Worm (Caenorhabditis elegans): ENCODE measurements around the gene comt-3.

ce11 chrV:2095204-2095603, 37.9 kb downstream of the comt-3 start, which contains the start of gene F36F12.2:
- TF ChIP-seq pha-4 (tag; optimal IDR thresholded peaks at IDR 0.05) = no peak
- no peak for TF ChIP-seq unc-3 (GFP tag; conservative IDR thresholded peaks at IDR 0.05)
- no peak for TF ChIP-seq unc-3 (tag; optimal IDR thresholded peaks at IDR 0.05)
- TF ChIP-seq ama-1 (optimal IDR thresholded peaks at IDR 0.05) = no peak
- TF ChIP-seq ceh-34 (tag; optimal IDR thresholded peaks at IDR 0.05) = no peak
- TF ChIP-seq ttx-3 (tag; optimal IDR thresholded peaks at IDR 0.05) = no peak
- TF ChIP-seq lin-11 (tag; optimal IDR thresholded peaks at IDR 0.05) = no peak
- no peak for TF ChIP-seq hlh-13 (GFP tag; optimal IDR thresholded peaks at IDR 0.05)
- no peak for TF ChIP-seq syd-9 (tag; optimal IDR thresholded peaks at IDR 0.05)
- TF ChIP-seq ceh-30 (tag; optimal IDR thresholded peaks at IDR 0.05) = no peak
- no peak for TF ChIP-seq ets-4 (tag; optimal IDR thresholded peaks at IDR 0.05)
- no peak for TF ChIP-seq tbx-2 (tag; optimal IDR thresholded peaks at IDR 0.05)
- no peak for TF ChIP-seq unc-86 (tag; optimal IDR thresholded peaks at IDR 0.05)
- TF ChIP-seq hlh-30 (tag; optimal IDR thresholded peaks at IDR 0.05; ENCODE audit: insufficient read depth) = no peak
- TF ChIP-seq ceh-6 (GFP tag; optimal IDR thresholded peaks at IDR 0.05) = no peak

Data from whole organism, late embryonic.